Worm (Caenorhabditis elegans) whole organism, young adult: ENCODE data around the gene C44C1.1.
A peak's percentile ranks its signal among the peaks of the same experiment; 100 is the strongest.

Experiments used
- B0019.2 ChIP-seq: fragments of 200-800 bp; sonication (Bioruptor generic); conservative IDR thresholded peaks from 2 replicates; pipeline ENCODE4 v1.3.6; 2022; ENCODE audit warnings: missing genetic modification reagents, missing genetic modification characterization, missing compliant biosample characterization
- C06A6.2 ChIP-seq: fragments of 200-800 bp; sonication (Bioruptor generic); conservative IDR thresholded peaks from 2 replicates; pipeline ENCODE4 v1.3.6; 2022; ENCODE audit warnings: missing genetic modification characterization, missing compliant biosample characterization
- D2030.7 ChIP-seq: fragments of 200-800 bp; sonication (Bioruptor generic); IDR thresholded peaks from 2 replicates; pipeline ENCODE4 v1.3.6; 2022; ENCODE audit warnings: missing genetic modification reagents, missing genetic modification characterization, missing compliant biosample characterization
- F55B11.4 ChIP-seq: sonication (generic microtip); optimal IDR thresholded peaks from 2 replicates; lab custom pipeline; 2016; ENCODE audit warnings: missing compliant biosample characterization, missing genetic modification characterization, borderline replicate concordance; ENCODE audit not compliant: insufficient read depth
- K11D2.4 ChIP-seq: fragments of 200-800 bp; sonication (Bioruptor generic); IDR thresholded peaks from 2 replicates; pipeline ENCODE4 v1.3.6; 2022; ENCODE audit warnings: missing genetic modification reagents, missing genetic modification characterization, missing compliant biosample characterization
- K12H6.12 ChIP-seq: fragments of 200-800 bp; sonication (Bioruptor generic); optimal IDR thresholded peaks from 2 replicates; lab custom pipeline; 2018; ENCODE audit warnings: mild to moderate bottlenecking, missing genetic modification characterization, missing compliant biosample characterization
- T07F8.4 ChIP-seq: sonication (generic microtip); optimal IDR thresholded peaks from 2 replicates; lab custom pipeline; 2016; ENCODE audit warnings: mild to moderate bottlenecking, missing genetic modification characterization, moderate library complexity, missing compliant biosample characterization
- T26A5.8 ChIP-seq: sonication (generic microtip); optimal IDR thresholded peaks from 2 replicates; lab custom pipeline; 2016; ENCODE audit warnings: missing genetic modification characterization, missing compliant biosample characterization
- akir-1 ChIP-seq: fragments of 200-800 bp; sonication (Bioruptor generic); optimal IDR thresholded peaks from 2 replicates; lab custom pipeline; 2018; ENCODE audit warnings: mild to moderate bottlenecking, missing genetic modification characterization, moderate library complexity, missing compliant biosample characterization
- atf-7 ChIP-seq: sonication (generic microtip); optimal IDR thresholded peaks from 2 replicates; lab custom pipeline; 2017; ENCODE audit warnings: mild to moderate bottlenecking, missing genetic modification characterization, missing compliant biosample characterization
- attf-3 ChIP-seq: fragments of 200-800 bp; sonication (Bioruptor generic); conservative IDR thresholded peaks from 2 replicates; pipeline ENCODE4 v1.3.6; 2022; ENCODE audit warnings: missing genetic modification reagents, missing genetic modification characterization, missing compliant biosample characterization
- attf-6 ChIP-seq: fragments of 200-800 bp; sonication (Bioruptor generic); IDR thresholded peaks from 2 replicates; pipeline ENCODE4 v1.3.6; 2022; ENCODE audit warnings: missing genetic modification reagents, missing genetic modification characterization, missing compliant biosample characterization
- cebp-1 ChIP-seq, 2 experiments: fragments of 200-800 bp in 1 of 2; sonication (Bioruptor generic) in 1 of 2; sonication (generic microtip) in 1 of 2; IDR thresholded peaks in 1 of 2; optimal IDR thresholded peaks in 1 of 2; 2 replicates each; pipeline versions ENCODE4 v1.3.6 to Lab custom; 2017 to 2022; ENCODE audit warnings: missing compliant biosample characterization in 2 of 2, missing genetic modification characterization in 2 of 2, mild to moderate bottlenecking in 1 of 2, missing genetic modification reagents in 1 of 2, moderate library complexity in 1 of 2
- cebp-2 ChIP-seq: fragments of 200-800 bp; sonication (Bioruptor generic); IDR thresholded peaks from 2 replicates; pipeline ENCODE4 v1.3.6; 2022; ENCODE audit warnings: missing genetic modification characterization, missing compliant biosample characterization
- ceh-27 ChIP-seq: fragments of 200-800 bp; sonication (Bioruptor generic); optimal IDR thresholded peaks from 2 replicates; lab custom pipeline; 2018; ENCODE audit warnings: mild to moderate bottlenecking, missing genetic modification characterization, moderate library complexity, missing compliant biosample characterization
- ceh-79 ChIP-seq: sonication (generic microtip); optimal IDR thresholded peaks from 2 replicates; lab custom pipeline; 2017; ENCODE audit warnings: mild to moderate bottlenecking, missing genetic modification characterization, missing compliant biosample characterization
- ets-4 ChIP-seq: fragments of 200-800 bp; sonication (Bioruptor generic); optimal IDR thresholded peaks from 2 replicates; lab custom pipeline; 2018; ENCODE audit warnings: mild to moderate bottlenecking, missing genetic modification characterization, missing compliant biosample characterization
- fkh-3 ChIP-seq: sonication (generic microtip); optimal IDR thresholded peaks from 2 replicates; lab custom pipeline; 2016; ENCODE audit warnings: mild to moderate bottlenecking, missing genetic modification characterization, missing compliant biosample characterization
- hlh-26 ChIP-seq: fragments of 200-800 bp; sonication (Bioruptor generic); conservative IDR thresholded peaks from 2 replicates; pipeline ENCODE4 v1.3.6; 2022; ENCODE audit warnings: missing genetic modification reagents, missing genetic modification characterization, missing compliant biosample characterization
- hmg-1.2 ChIP-seq: fragments of 200-800 bp; sonication (Bioruptor generic); IDR thresholded peaks from 2 replicates; pipeline ENCODE4 v1.3.6; 2022; ENCODE audit warnings: missing genetic modification reagents, missing genetic modification characterization, missing compliant biosample characterization
- hsf-1 ChIP-seq: fragments of 200-800 bp; sonication (Bioruptor generic); IDR thresholded peaks from 2 replicates; pipeline ENCODE4 v1.3.6; 2022; ENCODE audit warnings: missing genetic modification reagents, missing genetic modification characterization, missing compliant biosample characterization
- let-526 ChIP-seq: fragments of 200-800 bp; sonication (Bioruptor generic); IDR thresholded peaks from 2 replicates; pipeline ENCODE4 v1.3.6; 2022; ENCODE audit warnings: missing genetic modification reagents, missing genetic modification characterization, missing compliant biosample characterization
- madf-6 ChIP-seq: fragments of 200-800 bp; sonication (Bioruptor generic); IDR thresholded peaks from 2 replicates; pipeline ENCODE4 v1.3.6; 2022; ENCODE audit warnings: missing genetic modification reagents, missing genetic modification characterization, missing compliant biosample characterization
- madf-8 ChIP-seq: fragments of 200-800 bp; sonication (Bioruptor generic); conservative IDR thresholded peaks from 2 replicates; pipeline ENCODE4 v1.3.6; 2022; ENCODE audit warnings: missing genetic modification reagents, missing genetic modification characterization, missing compliant biosample characterization
- nhr-80 ChIP-seq: sonication (generic microtip); optimal IDR thresholded peaks from 2 replicates; lab custom pipeline; 2016; ENCODE audit warnings: missing genetic modification characterization, missing compliant biosample characterization
- nhr-90 ChIP-seq: sonication (generic microtip); optimal IDR thresholded peaks from 2 replicates; lab custom pipeline; 2016; ENCODE audit warnings: missing genotype, mild to moderate bottlenecking, missing genetic modification characterization, missing compliant biosample characterization
- repo-1 ChIP-seq: sonication (generic microtip); optimal IDR thresholded peaks from 2 replicates; lab custom pipeline; 2017; ENCODE audit warnings: mild to moderate bottlenecking, missing genetic modification characterization, missing compliant biosample characterization
- sdz-38 ChIP-seq: sonication (generic microtip); optimal IDR thresholded peaks from 2 replicates; lab custom pipeline; 2016; ENCODE audit warnings: missing genotype, missing genetic modification characterization, missing compliant biosample characterization
- snpc-1.1 ChIP-seq: sonication (generic microtip); optimal IDR thresholded peaks from 2 replicates; lab custom pipeline; 2017; ENCODE audit warnings: missing genetic modification characterization, mild to moderate bottlenecking, missing compliant biosample characterization, antibody characterized with exemption, moderate library complexity, missing genotype, missing genetic modification reagents; ENCODE audit not compliant: insufficient read depth
- snpc-4 ChIP-seq, 5 experiments: fragments of 150-350 bp in 1 of 5; sonication (generic microtip) in 4 of 5; optimal IDR thresholded peaks; 2 replicates each; lab custom pipeline; 2014 to 2018; ENCODE audit warnings: missing genetic modification characterization in 5 of 5, missing biosample characterization in 3 of 5, antibody characterized with exemption in 2 of 5, mild to moderate bottlenecking in 2 of 5, missing compliant biosample characterization in 2 of 5, missing genotype in 2 of 5, moderate library complexity in 2 of 5, missing genetic modification reagents in 1 of 5
- sptf-2 ChIP-seq: fragments of 200-800 bp; sonication (Bioruptor generic); optimal IDR thresholded peaks from 2 replicates; lab custom pipeline; 2018; ENCODE audit warnings: mild to moderate bottlenecking, missing genetic modification characterization, missing compliant biosample characterization
- tlf-1 ChIP-seq: fragments of 200-800 bp; sonication (Bioruptor generic); optimal IDR thresholded peaks from 2 replicates; lab custom pipeline; 2018; ENCODE audit warnings: mild to moderate bottlenecking, missing genetic modification characterization, missing compliant biosample characterization
- ztf-26 ChIP-seq: sonication (generic microtip); optimal IDR thresholded peaks from 2 replicates; lab custom pipeline; 2017; ENCODE audit warnings: missing genetic modification characterization, missing compliant biosample characterization
- ztf-6 ChIP-seq: fragments of 200-800 bp; sonication (Bioruptor generic); IDR thresholded peaks from 2 replicates; pipeline ENCODE4 v1.3.6; 2022; ENCODE audit warnings: missing genetic modification reagents, missing genetic modification characterization, missing compliant biosample characterization

Gene C44C1.1

ce11 chrX:980252-981009 lies at the start of gene C44C1.1:
C44C1.1 (plus strand) TSS chrX:980776.
- no peak for TF ChIP-seq tlf-1
- no peak for TF ChIP-seq D2030.7
- TF ChIP-seq attf-3 (GFP tag; lab: Robert Waterston, UW) = no peak
- TF ChIP-seq ztf-6 = no peak
- TF ChIP-seq B0019.2 (GFP tag; lab: Robert Waterston, UW) = no peak
- no peak for TF ChIP-seq ets-4 (GFP tag; lab: Kevin White, UChicago)
- no peak for TF ChIP-seq T07F8.4 (tag; lab: Kevin White, UChicago)
- no peak for TF ChIP-seq sdz-38 (tag; lab: Kevin White, UChicago)
- no peak for TF ChIP-seq repo-1 (tag; lab: Kevin White, UChicago)
- TF ChIP-seq cebp-2 (GFP tag; lab: Robert Waterston, UW) = no peak
- TF ChIP-seq C06A6.2 (GFP tag; lab: Robert Waterston, UW) = no peak
- TF ChIP-seq T26A5.8 = no peak
- TF ChIP-seq let-526 (GFP tag; lab: Robert Waterston, UW) = no peak
- no peak for TF ChIP-seq K12H6.12 (tag; lab: Kevin White, UChicago)
- TF ChIP-seq nhr-80 (tag; lab: Kevin White, UChicago) = no peak
- TF ChIP-seq hlh-26 (GFP tag; lab: Robert Waterston, UW) = no peak
- TF ChIP-seq fkh-3 (tag; lab: Kevin White, UChicago) = no peak

ce11 chrX:932874-933273 lies 47.7 kb upstream of the C44C1.1 start:
- TF ChIP-seq hmg-1.2 (peak; percentile 4; the same call in 1 of the 2 replicates), madf-8 (GFP tag; lab: Robert Waterston, UW) (no peak), K11D2.4 (GFP tag; lab: Robert Waterston, UW) (0 out of 2 replicates have a peak, but pooled peaks have one; percentile 45), ceh-27 (GFP tag; lab: Kevin White, UChicago) (peak; percentile 0)
- TF ChIP-seq, all 124 proteins: peak for 3

ce11 chrX:933504-933903 lies 47.1 kb upstream of the C44C1.1 start, which contains the start of gene F35H12.1:
F35H12.1 (plus strand) TSS chrX:933804.
- TF ChIP-seq F55B11.4 (no peak), akir-1 (GFP tag; lab: Kevin White, UChicago) (no peak), nhr-90 (no peak), attf-6 (GFP tag; lab: Robert Waterston, UW) (no peak), cebp-1 (GFP tag; IDR thresholded peaks at IDR 0.05; lab: Robert Waterston, UW) (no peak), cebp-1 (tag; optimal IDR thresholded peaks at IDR 0.05; lab: Kevin White, UChicago) (no peak), ztf-26 (no peak), madf-6 (GFP tag; lab: Robert Waterston, UW) (no peak), snpc-1.1 (tag; lab: Kevin White, UChicago) (no peak), hsf-1 (GFP tag; lab: Robert Waterston, UW) (no peak), sptf-2 (GFP tag; lab: Kevin White, UChicago) (no peak)

- no peak for TF ChIP-seq atf-7
- TF ChIP-seq snpc-4 (GFP tag; optimal IDR thresholded peaks at IDR 0.05; lab: Kevin White, UChicago) = no peak
- TF ChIP-seq snpc-4 (tag; optimal IDR thresholded peaks at IDR 0.05; lab: Kevin White, UChicago) = peak in 3 of 4 experiments; percentile 56 to 93 (median 92)
- TF ChIP-seq ceh-79 (tag; lab: Kevin White, UChicago) = no peak
- peak; percentile 47; the same call in 1 of the 2 replicates for TF ChIP-seq hmg-1.2
Observed at ce11 chrX:936013-936412, 44.6 kb upstream of the C44C1.1 start.
